Worm (Caenorhabditis elegans) whole organism, young adult: ENCODE data around the gene ppat-1.
A peak's percentile ranks its signal among the peaks of the same experiment; 100 is the strongest.

ENCODE experiments used
- B0019.2 ChIP-seq: fragments of 200-800 bp; sonication (Bioruptor generic); conservative IDR thresholded peaks from 2 replicates; pipeline ENCODE4 v1.3.6; 2022; ENCODE audit warnings: missing genetic modification reagents, missing genetic modification characterization, missing compliant biosample characterization
- B0035.1 ChIP-seq: sonication (generic microtip); optimal IDR thresholded peaks from 2 replicates; lab custom pipeline; 2016; ENCODE audit warnings: missing genetic modification characterization, mild to moderate bottlenecking, missing compliant biosample characterization, missing genotype, missing genetic modification reagents
- D2030.7 ChIP-seq: fragments of 200-800 bp; sonication (Bioruptor generic); IDR thresholded peaks from 2 replicates; pipeline ENCODE4 v1.3.6; 2022; ENCODE audit warnings: missing genetic modification reagents, missing genetic modification characterization, missing compliant biosample characterization
- F10E7.11 ChIP-seq: sonication (generic microtip); optimal IDR thresholded peaks from 2 replicates; lab custom pipeline; 2017; ENCODE audit warnings: mild to moderate bottlenecking, missing genetic modification characterization, moderate library complexity, missing compliant biosample characterization
- F55B11.4 ChIP-seq: sonication (generic microtip); optimal IDR thresholded peaks from 2 replicates; lab custom pipeline; 2016; ENCODE audit warnings: missing compliant biosample characterization, missing genetic modification characterization, borderline replicate concordance; ENCODE audit not compliant: insufficient read depth
- K12H6.12 ChIP-seq: fragments of 200-800 bp; sonication (Bioruptor generic); optimal IDR thresholded peaks from 2 replicates; lab custom pipeline; 2018; ENCODE audit warnings: mild to moderate bottlenecking, missing genetic modification characterization, missing compliant biosample characterization
- Y79H2A.3 ChIP-seq: fragments of 200-800 bp; sonication (Bioruptor generic); conservative IDR thresholded peaks from 2 replicates; pipeline ENCODE4 v1.3.6; 2022; ENCODE audit warnings: missing genetic modification reagents, missing genetic modification characterization, missing compliant biosample characterization
- Y95B8A.8 ChIP-seq: fragments of 200-800 bp; sonication (Bioruptor generic); IDR thresholded peaks from 2 replicates; pipeline ENCODE4 v1.3.6; 2022; ENCODE audit warnings: missing genetic modification reagents, missing genetic modification characterization, missing compliant biosample characterization
- akir-1 ChIP-seq: fragments of 200-800 bp; sonication (Bioruptor generic); optimal IDR thresholded peaks from 2 replicates; lab custom pipeline; 2018; ENCODE audit warnings: mild to moderate bottlenecking, missing genetic modification characterization, moderate library complexity, missing compliant biosample characterization
- aptf-3 ChIP-seq: fragments of 200-800 bp; sonication (Bioruptor generic); IDR thresholded peaks from 2 replicates; pipeline ENCODE4 v1.3.6; 2022; ENCODE audit warnings: missing genetic modification characterization, missing compliant biosample characterization
- attf-3 ChIP-seq: fragments of 200-800 bp; sonication (Bioruptor generic); conservative IDR thresholded peaks from 2 replicates; pipeline ENCODE4 v1.3.6; 2022; ENCODE audit warnings: missing genetic modification reagents, missing genetic modification characterization, missing compliant biosample characterization
- attf-5 ChIP-seq: fragments of 200-800 bp; sonication (Bioruptor generic); optimal IDR thresholded peaks from 2 replicates; lab custom pipeline; 2018; ENCODE audit warnings: mild to moderate bottlenecking, missing genetic modification characterization, missing compliant biosample characterization
- attf-6 ChIP-seq: fragments of 200-800 bp; sonication (Bioruptor generic); IDR thresholded peaks from 2 replicates; pipeline ENCODE4 v1.3.6; 2022; ENCODE audit warnings: missing genetic modification reagents, missing genetic modification characterization, missing compliant biosample characterization
- bed-1 ChIP-seq: fragments of 200-800 bp; sonication (Bioruptor generic); IDR thresholded peaks from 2 replicates; pipeline ENCODE4 v1.3.6; 2022; ENCODE audit warnings: missing genetic modification reagents, missing genetic modification characterization, missing compliant biosample characterization
- bed-2 ChIP-seq: fragments of 200-800 bp; sonication (Bioruptor generic); IDR thresholded peaks from 2 replicates; pipeline ENCODE4 v1.3.6; 2022; ENCODE audit warnings: missing genetic modification reagents, missing genetic modification characterization, missing compliant biosample characterization
- ccch-3 ChIP-seq: fragments of 200-800 bp; sonication (Bioruptor generic); optimal IDR thresholded peaks from 2 replicates; lab custom pipeline; 2018; ENCODE audit warnings: mild to moderate bottlenecking, missing genetic modification characterization, missing compliant biosample characterization
- ceh-100 ChIP-seq: fragments of 200-800 bp; sonication (Bioruptor generic); IDR thresholded peaks from 2 replicates; pipeline ENCODE4 v1.3.6; 2022; ENCODE audit warnings: missing genetic modification reagents, missing genetic modification characterization, missing compliant biosample characterization
- ceh-27 ChIP-seq: fragments of 200-800 bp; sonication (Bioruptor generic); optimal IDR thresholded peaks from 2 replicates; lab custom pipeline; 2018; ENCODE audit warnings: mild to moderate bottlenecking, missing genetic modification characterization, moderate library complexity, missing compliant biosample characterization
- ceh-40 ChIP-seq: fragments of 200-800 bp; sonication (Bioruptor generic); IDR thresholded peaks from 2 replicates; pipeline ENCODE4 v1.3.6; 2022; ENCODE audit warnings: missing genetic modification characterization, missing compliant biosample characterization
- dox-1 ChIP-seq: fragments of 200-800 bp; sonication (Bioruptor generic); IDR thresholded peaks from 2 replicates; pipeline ENCODE4 v1.3.6; 2022; ENCODE audit warnings: missing genetic modification reagents, missing genetic modification characterization, missing compliant biosample characterization
- dpff-1 ChIP-seq: sonication (generic microtip); optimal IDR thresholded peaks from 2 replicates; lab custom pipeline; 2017; ENCODE audit warnings: mild to moderate bottlenecking, missing genetic modification characterization, missing compliant biosample characterization
- efl-1 ChIP-seq: fragments of 150-350 bp; optimal IDR thresholded peaks from 2 replicates; lab custom pipeline; 2014; ENCODE audit warnings: missing biosample characterization, missing genetic modification reagents, missing genetic modification characterization
- ekl-4 ChIP-seq: fragments of 200-800 bp; sonication (Bioruptor generic); IDR thresholded peaks from 2 replicates; pipeline ENCODE4 v1.3.6; 2022; ENCODE audit warnings: missing genetic modification reagents, missing genetic modification characterization, missing compliant biosample characterization
- ets-4 ChIP-seq: fragments of 200-800 bp; sonication (Bioruptor generic); optimal IDR thresholded peaks from 2 replicates; lab custom pipeline; 2018; ENCODE audit warnings: mild to moderate bottlenecking, missing genetic modification characterization, missing compliant biosample characterization
- gei-17 ChIP-seq: fragments of 200-800 bp; sonication (Bioruptor generic); optimal IDR thresholded peaks from 2 replicates; lab custom pipeline; 2018; ENCODE audit warnings: mild to moderate bottlenecking, missing genetic modification characterization, missing compliant biosample characterization
- him-1 ChIP-seq: sonication (generic microtip); optimal IDR thresholded peaks from 2 replicates; lab custom pipeline; 2016; ENCODE audit warnings: missing genotype, missing genetic modification reagents, missing genetic modification characterization, missing compliant biosample characterization
- hmg-1.2 ChIP-seq: fragments of 200-800 bp; sonication (Bioruptor generic); IDR thresholded peaks from 2 replicates; pipeline ENCODE4 v1.3.6; 2022; ENCODE audit warnings: missing genetic modification reagents, missing genetic modification characterization, missing compliant biosample characterization
- hmg-20 ChIP-seq: fragments of 200-800 bp; sonication (Bioruptor generic); IDR thresholded peaks from 2 replicates; pipeline ENCODE4 v1.3.6; 2022; ENCODE audit warnings: missing genetic modification reagents, missing genetic modification characterization, missing compliant biosample characterization
- hrde-1 ChIP-seq: sonication (generic microtip); optimal IDR thresholded peaks from 2 replicates; lab custom pipeline; 2016; ENCODE audit warnings: missing genetic modification characterization, mild to moderate bottlenecking, missing compliant biosample characterization, moderate library complexity, missing genotype, missing genetic modification reagents, borderline replicate concordance
- hsf-1 ChIP-seq: fragments of 200-800 bp; sonication (Bioruptor generic); IDR thresholded peaks from 2 replicates; pipeline ENCODE4 v1.3.6; 2022; ENCODE audit warnings: missing genetic modification reagents, missing genetic modification characterization, missing compliant biosample characterization
- lin-40 ChIP-seq: sonication (generic microtip); optimal IDR thresholded peaks from 2 replicates; lab custom pipeline; 2016; ENCODE audit warnings: missing genetic modification characterization, mild to moderate bottlenecking, missing compliant biosample characterization, missing genotype, missing genetic modification reagents
- lsl-1 ChIP-seq: fragments of 200-800 bp; sonication (Bioruptor generic); optimal IDR thresholded peaks from 2 replicates; lab custom pipeline; 2018; ENCODE audit warnings: mild to moderate bottlenecking, missing genetic modification characterization, moderate library complexity, missing compliant biosample characterization
- madf-3 ChIP-seq: fragments of 200-800 bp; sonication (Bioruptor generic); IDR thresholded peaks from 2 replicates; pipeline ENCODE4 v1.3.6; 2022; ENCODE audit warnings: missing genetic modification reagents, missing genetic modification characterization, missing compliant biosample characterization
- madf-8 ChIP-seq: fragments of 200-800 bp; sonication (Bioruptor generic); conservative IDR thresholded peaks from 2 replicates; pipeline ENCODE4 v1.3.6; 2022; ENCODE audit warnings: missing genetic modification reagents, missing genetic modification characterization, missing compliant biosample characterization
- mcd-1 ChIP-seq: fragments of 200-800 bp; sonication (Bioruptor generic); IDR thresholded peaks from 2 replicates; pipeline ENCODE4 v1.3.6; 2022; ENCODE audit warnings: missing genetic modification reagents, missing genetic modification characterization, missing compliant biosample characterization
- mxl-1 ChIP-seq: sonication (generic microtip); optimal IDR thresholded peaks from 2 replicates; lab custom pipeline; 2016; ENCODE audit warnings: missing genetic modification characterization, missing compliant biosample characterization
- nfyb-1 ChIP-seq: fragments of 200-800 bp; sonication (Bioruptor generic); IDR thresholded peaks from 2 replicates; pipeline ENCODE4 v1.3.6; 2022; ENCODE audit warnings: missing genetic modification reagents, missing genetic modification characterization, missing compliant biosample characterization
- nhr-179 ChIP-seq: sonication (generic microtip); optimal IDR thresholded peaks from 2 replicates; lab custom pipeline; 2016; ENCODE audit warnings: mild to moderate bottlenecking, missing genetic modification characterization, missing compliant biosample characterization
- pbrm-1 ChIP-seq: fragments of 200-800 bp; sonication (Bioruptor generic); IDR thresholded peaks from 2 replicates; pipeline ENCODE4 v1.3.6; 2022; ENCODE audit warnings: missing genetic modification reagents, missing genetic modification characterization, missing compliant biosample characterization
- sdz-38 ChIP-seq: sonication (generic microtip); optimal IDR thresholded peaks from 2 replicates; lab custom pipeline; 2016; ENCODE audit warnings: missing genotype, missing genetic modification characterization, missing compliant biosample characterization
- sea-2 ChIP-seq: fragments of 200-800 bp; sonication (Bioruptor generic); IDR thresholded peaks from 2 replicates; pipeline ENCODE4 v1.3.6; 2022; ENCODE audit warnings: missing genetic modification characterization, missing compliant biosample characterization
- snpc-1.3 ChIP-seq: sonication (generic microtip); optimal IDR thresholded peaks from 2 replicates; lab custom pipeline; 2017; ENCODE audit warnings: missing genetic modification characterization, mild to moderate bottlenecking, missing compliant biosample characterization, antibody characterized with exemption, moderate library complexity, missing genotype, missing genetic modification reagents; ENCODE audit not compliant: insufficient read depth
- snpc-4 ChIP-seq, 5 experiments: fragments of 150-350 bp in 1 of 5; sonication (generic microtip) in 4 of 5; optimal IDR thresholded peaks; 2 replicates each; lab custom pipeline; 2014 to 2018; ENCODE audit warnings: missing genetic modification characterization in 5 of 5, missing biosample characterization in 3 of 5, antibody characterized with exemption in 2 of 5, mild to moderate bottlenecking in 2 of 5, missing compliant biosample characterization in 2 of 5, missing genotype in 2 of 5, moderate library complexity in 2 of 5, missing genetic modification reagents in 1 of 5
- somi-1 ChIP-seq: fragments of 200-800 bp; sonication (Bioruptor generic); optimal IDR thresholded peaks from 2 replicates; lab custom pipeline; 2018; ENCODE audit warnings: mild to moderate bottlenecking, missing genetic modification characterization, missing compliant biosample characterization
- sptf-2 ChIP-seq: fragments of 200-800 bp; sonication (Bioruptor generic); optimal IDR thresholded peaks from 2 replicates; lab custom pipeline; 2018; ENCODE audit warnings: mild to moderate bottlenecking, missing genetic modification characterization, missing compliant biosample characterization
- unc-130 ChIP-seq: sonication (generic microtip); optimal IDR thresholded peaks from 2 replicates; lab custom pipeline; 2016; ENCODE audit warnings: missing genetic modification reagents, missing genetic modification characterization, missing compliant biosample characterization
- unc-62 ChIP-seq: fragments of 150-350 bp; optimal IDR thresholded peaks from 2 replicates; lab custom pipeline; 2014; ENCODE audit warnings: missing biosample characterization, missing genetic modification reagents, missing genetic modification characterization
- xnd-1 ChIP-seq: sonication (generic microtip); optimal IDR thresholded peaks from 2 replicates; lab custom pipeline; 2016; ENCODE audit warnings: missing genotype, missing genetic modification reagents, missing genetic modification characterization, missing compliant biosample characterization
- ztf-25 ChIP-seq: fragments of 200-800 bp; sonication (Bioruptor generic); IDR thresholded peaks from 2 replicates; pipeline ENCODE4 v1.3.6; 2022; ENCODE audit warnings: missing genetic modification reagents, missing genetic modification characterization, missing compliant biosample characterization

The ppat-1 gene

DNA sequence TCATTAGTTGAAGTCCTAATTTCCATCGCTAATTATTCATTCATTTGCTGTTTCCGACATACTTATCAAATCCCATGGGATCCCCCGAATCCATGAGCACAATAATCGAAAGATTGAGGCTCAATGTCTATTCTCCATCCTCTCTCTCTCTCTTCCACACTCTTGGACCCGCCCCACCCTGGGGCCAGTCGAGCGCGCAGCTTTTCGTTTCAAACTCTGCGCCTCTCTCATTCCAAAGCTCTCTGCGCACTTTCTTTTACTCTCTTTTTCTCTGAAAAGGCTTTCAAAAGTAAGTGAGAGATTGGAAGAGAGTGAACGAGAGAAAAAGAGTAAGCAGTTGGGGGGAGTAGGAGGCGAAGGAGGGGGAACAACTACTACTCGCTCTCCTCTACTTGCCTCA is 32.7 kb downstream of the ppat-1 start, which contains the start of gene acy-1:
Gene acy-1, plus strand, starts transcription at position 346 of the 400 bp plus-strand sequence.
- no peak for TF ChIP-seq ekl-4 (GFP tag; lab: Robert Waterston, UW)
- TF ChIP-seq snpc-4 (GFP tag; optimal IDR thresholded peaks at IDR 0.05; lab: Kevin White, UChicago): no peak
- no peak for TF ChIP-seq snpc-4 (tag; optimal IDR thresholded peaks at IDR 0.05; lab: Kevin White, UChicago)
- no peak for TF ChIP-seq gei-17 (GFP tag; lab: Kevin White, UChicago)
- TF ChIP-seq B0019.2: no peak
- no peak for TF ChIP-seq Y95B8A.8 (GFP tag; lab: Robert Waterston, UW)
- no peak for TF ChIP-seq pbrm-1 (GFP tag; lab: Robert Waterston, UW)
- TF ChIP-seq unc-62 (GFP tag; lab: Kevin White, UChicago): no peak
- no peak for TF ChIP-seq madf-8 (GFP tag; lab: Robert Waterston, UW)
- TF ChIP-seq bed-1 (GFP tag; lab: Robert Waterston, UW): no peak
- TF ChIP-seq ceh-40: no peak
- TF ChIP-seq attf-3: no peak
- TF ChIP-seq akir-1 (GFP tag; lab: Kevin White, UChicago): no peak
- peak; percentile 34 for TF ChIP-seq attf-5 (GFP tag; lab: Kevin White, UChicago)
- TF ChIP-seq Y79H2A.3 (GFP tag; lab: Robert Waterston, UW): no peak
- no peak for TF ChIP-seq attf-6 (GFP tag; lab: Robert Waterston, UW)
- peak; percentile 75 for TF ChIP-seq K12H6.12
- peak; percentile 45; the same call in 1 of the 2 replicates for TF ChIP-seq dox-1 (GFP tag; lab: Robert Waterston, UW)
- peak; percentile 57 for TF ChIP-seq mcd-1
- no peak for TF ChIP-seq sdz-38 (tag; lab: Kevin White, UChicago)
- no peak for TF ChIP-seq hmg-20 (GFP tag; lab: Robert Waterston, UW)
- no peak for TF ChIP-seq lsl-1 (GFP tag; lab: Kevin White, UChicago)
- TF ChIP-seq dpff-1 (tag; lab: Kevin White, UChicago): no peak
- no peak for TF ChIP-seq nhr-179 (tag; lab: Kevin White, UChicago)
- no peak for TF ChIP-seq B0035.1 (tag; lab: Kevin White, UChicago)
- TF ChIP-seq somi-1 (GFP tag; lab: Kevin White, UChicago): no peak
- no peak for TF ChIP-seq ccch-3
- no peak for TF ChIP-seq him-1 (tag; lab: Kevin White, UChicago)
- TF ChIP-seq hsf-1 (GFP tag; lab: Robert Waterston, UW): no peak
- TF ChIP-seq ets-4 (GFP tag; lab: Kevin White, UChicago): no peak
- no peak for TF ChIP-seq F10E7.11 (tag; lab: Kevin White, UChicago)
- TF ChIP-seq sptf-2 (GFP tag; lab: Kevin White, UChicago): no peak
- no peak for TF ChIP-seq madf-3 (GFP tag; lab: Robert Waterston, UW)
- TF ChIP-seq aptf-3 (GFP tag; lab: Robert Waterston, UW): no peak
- TF ChIP-seq xnd-1 (tag; lab: Kevin White, UChicago): no peak
- TF ChIP-seq unc-130 (GFP tag; lab: Kevin White, UChicago): no peak
- TF ChIP-seq hrde-1 (tag; lab: Kevin White, UChicago): no peak
- 0 out of 2 replicates have a peak, but pooled peaks have one; percentile 32 for TF ChIP-seq nfyb-1 (GFP tag; lab: Robert Waterston, UW)
- TF ChIP-seq sea-2 (GFP tag; lab: Robert Waterston, UW): no peak
- no peak for TF ChIP-seq bed-2 (GFP tag; lab: Robert Waterston, UW)
- no peak for TF ChIP-seq F55B11.4 (tag; lab: Kevin White, UChicago)
- no peak for TF ChIP-seq mxl-1 (tag; lab: Kevin White, UChicago)
- no peak for TF ChIP-seq D2030.7 (GFP tag; lab: Robert Waterston, UW)
- no peak for TF ChIP-seq ceh-100
- TF ChIP-seq ceh-27 (GFP tag; lab: Kevin White, UChicago): peak; percentile 51
- TF ChIP-seq ztf-25: no peak
- no peak for TF ChIP-seq efl-1 (GFP tag; lab: Kevin White, UChicago)
- no peak for TF ChIP-seq snpc-1.3
- TF ChIP-seq hmg-1.2 (GFP tag; lab: Robert Waterston, UW): peak; percentile 85
- peak; percentile 36 for TF ChIP-seq lin-40
